Fruit fly (Drosophila melanogaster): ENCODE measurements around the gene CG4174.

The CG4174 gene

DNA sequence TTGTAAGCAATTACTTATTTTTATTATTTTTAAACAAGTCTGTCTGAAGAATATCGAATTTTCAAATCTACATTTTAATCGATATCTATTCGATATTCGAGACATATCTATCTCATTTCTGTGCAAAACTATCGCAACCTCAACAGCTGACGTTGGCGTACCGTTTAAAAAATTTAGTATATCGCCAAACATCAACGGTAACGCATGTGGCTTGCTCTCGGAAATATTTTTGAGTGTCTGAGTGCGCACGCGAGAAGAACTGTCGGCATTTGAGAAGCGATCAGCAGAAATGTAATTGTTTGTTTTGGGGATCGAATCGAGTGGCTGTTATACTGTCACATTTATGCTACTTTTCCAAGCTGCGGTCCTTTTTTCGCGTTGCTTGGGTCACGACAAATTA, 8.0 kb upstream of the CG4174 start, which contains the start of gene MYPT-75D (continued):
- TF ChIP-seq CG4617 (GFP tag; optimal IDR thresholded peaks at IDR 0.05; ENCODE audit: borderline replicate concordance), result no peak
- TF ChIP-seq CG16813 (GFP tag; IDR thresholded peaks at IDR 0.05; ENCODE audit: partially characterized antibody), result peak; percentile 90
- TF ChIP-seq row (GFP tag; IDR thresholded peaks at IDR 0.05), result 0 out of 3 replicates have a peak, but pooled peaks have one; percentile 33
- TF ChIP-seq Bdp1 (GFP tag; optimal IDR thresholded peaks at IDR 0.05), result no peak
- peak; percentile 32 for TF ChIP-seq CG7987 (GFP tag; optimal IDR thresholded peaks at IDR 0.05)
- TF ChIP-seq kay (GFP tag; optimal IDR thresholded peaks at IDR 0.05), result no peak
- TF ChIP-seq jigr1 (GFP tag; IDR thresholded peaks at IDR 0.05), result no peak
- no peak for TF ChIP-seq Tbp (GFP tag; optimal IDR thresholded peaks at IDR 0.05)
- peak; percentile 12 for TF ChIP-seq Lhr (GFP tag; optimal IDR thresholded peaks at IDR 0.05)
- TF ChIP-seq CG34422 (GFP tag; IDR thresholded peaks at IDR 0.05), result peak; percentile 78; the same call in 1 of the 3 replicates
- TF ChIP-seq ATbp (GFP tag; optimal IDR thresholded peaks at IDR 0.05), result no peak
- no peak for TF ChIP-seq yki (optimal IDR thresholded peaks at IDR 0.05)
- TF ChIP-seq CG4707 (GFP tag; optimal IDR thresholded peaks at IDR 0.05), result peak; percentile 35
- TF ChIP-seq chn (GFP tag; optimal IDR thresholded peaks at IDR 0.05), result no peak
- TF ChIP-seq gt (GFP tag; IDR thresholded peaks at IDR 0.05), result no peak
- TF ChIP-seq Jarid2 (GFP tag; optimal IDR thresholded peaks at IDR 0.05), result peak; percentile 100
- no peak for TF ChIP-seq CG14050 (GFP tag; IDR thresholded peaks at IDR 0.05)
- TF ChIP-seq CG2202 (tag; optimal IDR thresholded peaks at IDR 0.05), result peak; percentile 35
- TF ChIP-seq Oli (tag; optimal IDR thresholded peaks at IDR 0.05), result no peak
- TF ChIP-seq CG17612 (GFP tag; IDR thresholded peaks at IDR 0.05), result no peak
- TF ChIP-seq Ada2b (GFP tag; IDR thresholded peaks at IDR 0.05), result no peak
- no peak for TF ChIP-seq CG4404 (GFP tag; IDR thresholded peaks at IDR 0.05)
- peak; percentile 21 for TF ChIP-seq kah (GFP tag; optimal IDR thresholded peaks at IDR 0.05)
- no peak for TF ChIP-seq CG9609 (GFP tag; optimal IDR thresholded peaks at IDR 0.05)
- TF ChIP-seq chif (GFP tag; optimal IDR thresholded peaks at IDR 0.05), result no peak
- TF ChIP-seq H15 (GFP tag; IDR thresholded peaks at IDR 0.05), result no peak
- no peak for TF ChIP-seq CG18476 (GFP tag; optimal IDR thresholded peaks at IDR 0.05)
- TF ChIP-seq Aef1 (GFP tag; IDR thresholded peaks at IDR 0.05), result no peak
- no peak for TF ChIP-seq usp (GFP tag; optimal IDR thresholded peaks at IDR 0.05)
- no peak for TF ChIP-seq Drgx (GFP tag; IDR thresholded peaks at IDR 0.05)
- no peak for TF ChIP-seq Hmx (GFP tag; optimal IDR thresholded peaks at IDR 0.05)
- no peak for TF ChIP-seq sc (optimal IDR thresholded peaks at IDR 0.05)
- no peak for TF ChIP-seq sc (GFP tag; optimal IDR thresholded peaks at IDR 0.05)
- TF ChIP-seq Hand (GFP tag; optimal IDR thresholded peaks at IDR 0.05), result no peak
- no peak for TF ChIP-seq CG7786 (GFP tag; optimal IDR thresholded peaks at IDR 0.05)
- TF ChIP-seq kni (GFP tag; optimal IDR thresholded peaks at IDR 0.05), result peak; percentile 57
- TF ChIP-seq bcd (GFP tag; optimal IDR thresholded peaks at IDR 0.05), result no peak
- TF ChIP-seq wdn (GFP tag; IDR thresholded peaks at IDR 0.05), result no peak
- TF ChIP-seq CG15269 (tag; optimal IDR thresholded peaks at IDR 0.05), result peak; percentile 38
- no peak for TF ChIP-seq corto (GFP tag; optimal IDR thresholded peaks at IDR 0.05)
- TF ChIP-seq Atf3 (GFP tag; optimal IDR thresholded peaks at IDR 0.05), result no peak
- TF ChIP-seq CG11085 (GFP tag; IDR thresholded peaks at IDR 0.05), result no peak
- no peak for TF ChIP-seq Lim3 (GFP tag; IDR thresholded peaks at IDR 0.05)
- TF ChIP-seq btn (GFP tag; optimal IDR thresholded peaks at IDR 0.05), result no peak
- TF ChIP-seq CG11398 (GFP tag; optimal IDR thresholded peaks at IDR 0.05), result peak; percentile 49
- TF ChIP-seq CG4854 (GFP tag; optimal IDR thresholded peaks at IDR 0.05), result no peak
- TF ChIP-seq ara (GFP tag; IDR thresholded peaks at IDR 0.05), result no peak
- TF ChIP-seq CG5180 (GFP tag; optimal IDR thresholded peaks at IDR 0.05), result no peak
- peak; percentile 5; the same call in 1 of the 2 replicates for TF ChIP-seq ranshi (GFP tag; IDR thresholded peaks at IDR 0.05)
- peak; percentile 80 for TF ChIP-seq knrl (GFP tag; IDR thresholded peaks at IDR 0.05; ENCODE audit: partially characterized antibody)
- no peak for TF ChIP-seq CG12104 (GFP tag; optimal IDR thresholded peaks at IDR 0.05)
- TF ChIP-seq CG12391 (tag; optimal IDR thresholded peaks at IDR 0.05), result peak; percentile 31
- TF ChIP-seq ham (GFP tag; IDR thresholded peaks at IDR 0.05), result no peak

Data from whole organism, embryonic.